Worm (Caenorhabditis elegans) whole organism, late embryonic: ENCODE data around the gene T06E4.7.

Source experiments
- C08G9.2 ChIP-seq: sonication (generic microtip); optimal IDR thresholded peaks from 2 replicates; lab custom pipeline; 2016; ENCODE audit warnings: mild to moderate bottlenecking, missing genetic modification characterization, moderate library complexity, missing compliant biosample characterization
- C38D4.7 ChIP-seq: fragments of 200-800 bp; sonication (Bioruptor generic); optimal IDR thresholded peaks from 2 replicates; lab custom pipeline; 2018; ENCODE audit warnings: mild to moderate bottlenecking, missing genetic modification characterization, moderate library complexity, missing compliant biosample characterization
- F13H6.1 ChIP-seq: sonication (generic microtip); optimal IDR thresholded peaks from 2 replicates; lab custom pipeline; 2016; ENCODE audit warnings: missing genetic modification characterization, missing compliant biosample characterization
- K02D7.2 ChIP-seq: sonication (generic microtip); optimal IDR thresholded peaks from 2 replicates; lab custom pipeline; 2017; ENCODE audit warnings: mild to moderate bottlenecking, missing genetic modification characterization, missing compliant biosample characterization
- K09A11.1 ChIP-seq: sonication (generic microtip); optimal IDR thresholded peaks from 2 replicates; lab custom pipeline; 2017; ENCODE audit warnings: antibody characterized with exemption, mild to moderate bottlenecking, missing genetic modification characterization, missing compliant biosample characterization; ENCODE audit not compliant: insufficient read depth
- ama-1 ChIP-seq: fragments of 150-350 bp; optimal IDR thresholded peaks from 2 replicates; lab custom pipeline; 2014
- ceh-14 ChIP-seq: sonication (generic microtip); optimal IDR thresholded peaks from 2 replicates; lab custom pipeline; 2016; ENCODE audit warnings: missing genotype, missing genetic modification characterization, missing compliant biosample characterization
- ceh-19 ChIP-seq: fragments of 200-800 bp; sonication (Bioruptor generic); optimal IDR thresholded peaks from 2 replicates; lab custom pipeline; 2018; ENCODE audit warnings: mild to moderate bottlenecking, missing genetic modification characterization, missing compliant biosample characterization
- ceh-2 ChIP-seq: sonication (generic microtip); optimal IDR thresholded peaks from 2 replicates; lab custom pipeline; 2016; ENCODE audit warnings: missing genotype, missing genetic modification characterization, missing compliant biosample characterization
- ceh-24 ChIP-seq: sonication (generic microtip); optimal IDR thresholded peaks from 2 replicates; lab custom pipeline; 2016; ENCODE audit warnings: mild to moderate bottlenecking, missing genetic modification characterization, missing compliant biosample characterization
- ceh-34 ChIP-seq: sonication (generic microtip); optimal IDR thresholded peaks from 2 replicates; lab custom pipeline; 2016; ENCODE audit warnings: mild to moderate bottlenecking, missing genetic modification characterization, missing compliant biosample characterization
- ceh-48 ChIP-seq: sonication (generic microtip); optimal IDR thresholded peaks from 2 replicates; lab custom pipeline; 2016; ENCODE audit warnings: missing genetic modification characterization, inconsistent platforms, missing compliant biosample characterization
- ceh-9 ChIP-seq: sonication (generic microtip); optimal IDR thresholded peaks from 2 replicates; lab custom pipeline; 2016; ENCODE audit warnings: mild to moderate bottlenecking, missing genetic modification characterization, inconsistent platforms, missing compliant biosample characterization
- dve-1 ChIP-seq: sonication (generic microtip); optimal IDR thresholded peaks from 2 replicates; lab custom pipeline; 2017; ENCODE audit warnings: antibody characterized with exemption, mild to moderate bottlenecking, missing genetic modification characterization, missing compliant biosample characterization
- elt-4 ChIP-seq: sonication (generic microtip); optimal IDR thresholded peaks from 2 replicates; lab custom pipeline; 2016; ENCODE audit warnings: missing genetic modification characterization, missing compliant biosample characterization
- ets-4 ChIP-seq: sonication (generic microtip); optimal IDR thresholded peaks from 2 replicates; lab custom pipeline; 2016; ENCODE audit warnings: missing genetic modification characterization, missing compliant biosample characterization
- eyg-1 ChIP-seq: sonication (generic microtip); optimal IDR thresholded peaks from 2 replicates; lab custom pipeline; 2016; ENCODE audit warnings: missing genotype, missing genetic modification characterization, missing compliant biosample characterization
- fax-1 ChIP-seq: sonication (generic microtip); optimal IDR thresholded peaks from 2 replicates; lab custom pipeline; 2016; ENCODE audit warnings: missing genotype, missing genetic modification characterization, missing compliant biosample characterization
- fkh-10 ChIP-seq: fragments of 150-350 bp; optimal IDR thresholded peaks from 2 replicates; lab custom pipeline; 2014; ENCODE audit warnings: missing biosample characterization, missing genetic modification reagents, missing genetic modification characterization
- fkh-6 ChIP-seq: sonication (generic microtip); optimal IDR thresholded peaks from 2 replicates; lab custom pipeline; 2016; ENCODE audit warnings: missing genetic modification characterization, missing compliant biosample characterization
- hlh-13 ChIP-seq: fragments of 200-800 bp; sonication (Bioruptor generic); optimal IDR thresholded peaks from 2 replicates; lab custom pipeline; 2018; ENCODE audit warnings: mild to moderate bottlenecking, missing genetic modification characterization, missing compliant biosample characterization
- hlh-30 ChIP-seq: sonication (generic microtip); optimal IDR thresholded peaks from 2 replicates; lab custom pipeline; 2017; ENCODE audit warnings: antibody characterized with exemption, missing genetic modification characterization, missing compliant biosample characterization; ENCODE audit not compliant: insufficient read depth
- hlh-6 ChIP-seq: sonication (generic microtip); optimal IDR thresholded peaks from 2 replicates; lab custom pipeline; 2016; ENCODE audit warnings: missing genotype, missing genetic modification characterization, missing compliant biosample characterization
- hlh-8 ChIP-seq: sonication (generic microtip); optimal IDR thresholded peaks from 2 replicates; lab custom pipeline; 2016; ENCODE audit warnings: missing genotype, missing genetic modification characterization, missing compliant biosample characterization
- lim-6 ChIP-seq: sonication (generic microtip); optimal IDR thresholded peaks from 2 replicates; lab custom pipeline; 2016; ENCODE audit warnings: missing genetic modification characterization, missing compliant biosample characterization
- lin-11 ChIP-seq: fragments of 200-800 bp; sonication (Bioruptor generic); optimal IDR thresholded peaks from 2 replicates; lab custom pipeline; 2018; ENCODE audit warnings: mild to moderate bottlenecking, missing genetic modification characterization, missing compliant biosample characterization
- madf-2 ChIP-seq: sonication (generic microtip); optimal IDR thresholded peaks from 2 replicates; lab custom pipeline; 2017; ENCODE audit warnings: missing genetic modification characterization, missing compliant biosample characterization
- nfya-1 ChIP-seq: sonication (generic microtip); optimal IDR thresholded peaks from 2 replicates; lab custom pipeline; 2017; ENCODE audit warnings: missing genetic modification characterization, mild to moderate bottlenecking, missing compliant biosample characterization, antibody characterized with exemption, moderate library complexity
- nhr-11 ChIP-seq: fragments of 150-350 bp; optimal IDR thresholded peaks from 2 replicates; lab custom pipeline; 2014; ENCODE audit warnings: missing biosample characterization, missing genetic modification characterization
- nhr-232 ChIP-seq: sonication (generic microtip); optimal IDR thresholded peaks from 2 replicates; lab custom pipeline; 2016; ENCODE audit warnings: missing genetic modification characterization, missing compliant biosample characterization
- npax-4 ChIP-seq: sonication (generic microtip); optimal IDR thresholded peaks from 2 replicates; lab custom pipeline; 2016; ENCODE audit warnings: missing genetic modification characterization, missing compliant biosample characterization
- odd-2 ChIP-seq: sonication (generic microtip); optimal IDR thresholded peaks from 2 replicates; lab custom pipeline; 2017; ENCODE audit warnings: antibody characterized with exemption, mild to moderate bottlenecking, missing genetic modification characterization, missing compliant biosample characterization
- pag-3 ChIP-seq: sonication (generic microtip); optimal IDR thresholded peaks from 2 replicates; lab custom pipeline; 2016; ENCODE audit warnings: missing compliant biosample characterization, missing genetic modification characterization, borderline replicate concordance
- pax-1 ChIP-seq: fragments of 150-350 bp; optimal IDR thresholded peaks from 2 replicates; lab custom pipeline; 2014; ENCODE audit warnings: missing biosample characterization, missing genetic modification characterization
- pha-4 ChIP-seq: fragments of 150-350 bp; optimal IDR thresholded peaks from 2 replicates; lab custom pipeline; 2018; ENCODE audit warnings: missing biosample characterization, missing genetic modification reagents, missing genetic modification characterization
- pros-1 ChIP-seq: fragments of 150-350 bp; optimal IDR thresholded peaks from 2 replicates; lab custom pipeline; 2014; ENCODE audit warnings: missing biosample characterization, missing genetic modification reagents, missing genetic modification characterization
- rnt-1 ChIP-seq: sonication (generic microtip); optimal IDR thresholded peaks from 2 replicates; lab custom pipeline; 2016; ENCODE audit warnings: missing genetic modification characterization, missing compliant biosample characterization
- sdc-2 ChIP-seq: sonication (generic microtip); optimal IDR thresholded peaks from 2 replicates; lab custom pipeline; 2016; ENCODE audit warnings: missing genotype, missing genetic modification characterization, missing compliant biosample characterization
- sox-2 ChIP-seq: fragments of 200-800 bp; sonication (Bioruptor generic); IDR thresholded peaks from 2 replicates; pipeline ENCODE4 v1.3.6; 2022; ENCODE audit warnings: missing genetic modification reagents, missing genetic modification characterization, missing compliant biosample characterization
- sox-4 ChIP-seq: sonication (generic microtip); optimal IDR thresholded peaks from 2 replicates; lab custom pipeline; 2017; ENCODE audit warnings: mild to moderate bottlenecking, missing genetic modification characterization, inconsistent platforms, missing compliant biosample characterization
- tbx-2 ChIP-seq: sonication (generic microtip); optimal IDR thresholded peaks from 2 replicates; lab custom pipeline; 2016; ENCODE audit warnings: missing genetic modification characterization, missing compliant biosample characterization
- tbx-7 ChIP-seq: sonication (generic microtip); optimal IDR thresholded peaks from 2 replicates; lab custom pipeline; 2016; ENCODE audit warnings: missing genotype, missing genetic modification characterization, missing compliant biosample characterization
- ttx-3 ChIP-seq: sonication (generic microtip); optimal IDR thresholded peaks from 2 replicates; lab custom pipeline; 2016; ENCODE audit warnings: missing genetic modification reagents, missing genetic modification characterization, missing compliant biosample characterization
- unc-3 ChIP-seq, 2 experiments: fragments of 200-800 bp in 1 of 2; sonication (Bioruptor generic) in 1 of 2; sonication (generic microtip) in 1 of 2; conservative IDR thresholded peaks in 1 of 2; optimal IDR thresholded peaks in 1 of 2; 2 replicates each; pipeline versions ENCODE4 v1.3.6 to Lab custom; 2016 to 2022; ENCODE audit warnings: missing compliant biosample characterization in 2 of 2, missing genetic modification characterization in 2 of 2, missing genetic modification reagents in 1 of 2
- unc-42 ChIP-seq: sonication (generic microtip); optimal IDR thresholded peaks from 2 replicates; lab custom pipeline; 2016; ENCODE audit warnings: missing genotype, missing genetic modification characterization, missing compliant biosample characterization
- unc-86 ChIP-seq: sonication (generic microtip); optimal IDR thresholded peaks from 2 replicates; lab custom pipeline; 2016; ENCODE audit warnings: missing genetic modification characterization, missing compliant biosample characterization

Gene T06E4.7

ce11 chrV:9576991-9577390, 49.2 kb upstream of the T06E4.7 start, which contains the start of gene F25B3.2:
TSS of gene F25B3.2 (plus strand) at chrV:9577291.
- TF ChIP-seq pax-1 (tag; lab: Kevin White, UChicago) (no peak), madf-2 (tag; lab: Kevin White, UChicago) (no peak), odd-2 (tag; lab: Kevin White, UChicago) (no peak), unc-3 (GFP tag; conservative IDR thresholded peaks at IDR 0.05; lab: Robert Waterston, UW) (no peak), unc-3 (tag; optimal IDR thresholded peaks at IDR 0.05; lab: Kevin White, UChicago) (no peak), K09A11.1 (tag; lab: Kevin White, UChicago) (no peak), unc-86 (tag; lab: Kevin White, UChicago) (no peak), sox-2 (GFP tag; lab: Robert Waterston, UW) (no peak), ttx-3 (tag; lab: Kevin White, UChicago) (no peak), pha-4 (no peak), nfya-1 (tag; lab: Kevin White, UChicago) (no peak), hlh-8 (no peak), ets-4 (tag; lab: Kevin White, UChicago) (no peak), C38D4.7 (GFP tag; lab: Kevin White, UChicago) (no peak), ceh-9 (tag; lab: Kevin White, UChicago) (no peak), ceh-14 (tag; lab: Kevin White, UChicago) (no peak), nhr-232 (tag; lab: Kevin White, UChicago) (no peak), pag-3 (tag; lab: Kevin White, UChicago) (no peak), rnt-1 (tag; lab: Kevin White, UChicago) (no peak), hlh-13 (GFP tag; lab: Kevin White, UChicago) (no peak)

ce11 chrV:9582594-9583322, 43.4 kb upstream of the T06E4.7 start, which contains the start of gene rtfo-1:
TSS of gene rtfo-1 (minus strand) at chrV:9582644.
- TF ChIP-seq ceh-34 (tag; lab: Kevin White, UChicago) (peak; percentile 24), ceh-24 (tag; lab: Kevin White, UChicago) (no peak), ceh-19 (GFP tag; lab: Kevin White, UChicago) (peak; percentile 55), tbx-7 (tag; lab: Kevin White, UChicago) (no peak), nhr-11 (no peak), npax-4 (no peak), fkh-10 (no peak), C08G9.2 (tag; lab: Kevin White, UChicago) (no peak), dve-1 (tag; lab: Kevin White, UChicago) (no peak), eyg-1 (tag; lab: Kevin White, UChicago) (no peak), F13H6.1 (tag; lab: Kevin White, UChicago) (no peak), hlh-8 (peak; percentile 2), ama-1 (lab: Kevin White, UChicago) (no peak), unc-86 (tag; lab: Kevin White, UChicago) (no peak), madf-2 (tag; lab: Kevin White, UChicago) (peak; percentile 30), ttx-3 (tag; lab: Kevin White, UChicago) (peak; percentile 46), fax-1 (tag; lab: Kevin White, UChicago) (peak; percentile 38), pag-3 (tag; lab: Kevin White, UChicago) (no peak), sox-4 (tag; lab: Kevin White, UChicago) (peak; percentile 60), odd-2 (tag; lab: Kevin White, UChicago) (peak; percentile 61), ceh-2 (tag; lab: Kevin White, UChicago) (peak; percentile 57), fkh-6 (tag; lab: Kevin White, UChicago) (peak; percentile 13), lim-6 (tag; lab: Kevin White, UChicago) (no peak), K02D7.2 (tag; lab: Kevin White, UChicago) (no peak), hlh-30 (tag; lab: Kevin White, UChicago) (no peak), nhr-232 (tag; lab: Kevin White, UChicago) (no peak), tbx-2 (tag; lab: Kevin White, UChicago) (peak; percentile 46), unc-3 (GFP tag; conservative IDR thresholded peaks at IDR 0.05; lab: Robert Waterston, UW) (no peak), unc-3 (tag; optimal IDR thresholded peaks at IDR 0.05; lab: Kevin White, UChicago) (no peak), ceh-48 (tag; lab: Kevin White, UChicago) (peak; percentile 27), unc-42 (tag; lab: Kevin White, UChicago) (no peak), sdc-2 (tag; lab: Kevin White, UChicago) (no peak), rnt-1 (tag; lab: Kevin White, UChicago) (no peak), pax-1 (tag; lab: Kevin White, UChicago) (no peak), pros-1 (tag; lab: Kevin White, UChicago) (no peak), nfya-1 (tag; lab: Kevin White, UChicago) (peak; percentile 72), K09A11.1 (tag; lab: Kevin White, UChicago) (peak; percentile 75), elt-4 (tag; lab: Kevin White, UChicago) (no peak), lin-11 (peak; percentile 32), C38D4.7 (GFP tag; lab: Kevin White, UChicago) (peak; percentile 43), hlh-6 (no peak)
